Worm (Caenorhabditis elegans) whole organism, young adult: Measurements from ENCODE around the gene F25A2.1.

Experiments
- B0019.2 ChIP-seq: fragments of 200-800 bp; sonication (Bioruptor generic); conservative IDR thresholded peaks from 2 replicates; pipeline ENCODE4 v1.3.6; 2022; ENCODE audit warnings: missing genetic modification reagents, missing genetic modification characterization, missing compliant biosample characterization
- F22D6.2 ChIP-seq: sonication (generic microtip); optimal IDR thresholded peaks from 2 replicates; lab custom pipeline; 2016; ENCODE audit warnings: mild to moderate bottlenecking, missing genetic modification characterization, missing compliant biosample characterization
- F37B4.10 ChIP-seq: fragments of 200-800 bp; sonication (Bioruptor generic); IDR thresholded peaks from 2 replicates; pipeline ENCODE4 v1.3.6; 2022; ENCODE audit warnings: missing genetic modification characterization, missing compliant biosample characterization
- attf-6 ChIP-seq: fragments of 200-800 bp; sonication (Bioruptor generic); IDR thresholded peaks from 2 replicates; pipeline ENCODE4 v1.3.6; 2022; ENCODE audit warnings: missing genetic modification reagents, missing genetic modification characterization, missing compliant biosample characterization
- bed-1 ChIP-seq: fragments of 200-800 bp; sonication (Bioruptor generic); IDR thresholded peaks from 2 replicates; pipeline ENCODE4 v1.3.6; 2022; ENCODE audit warnings: missing genetic modification reagents, missing genetic modification characterization, missing compliant biosample characterization
- dpl-1 ChIP-seq: fragments of 150-350 bp; optimal IDR thresholded peaks from 2 replicates; lab custom pipeline; 2014; ENCODE audit warnings: missing biosample characterization, missing genetic modification reagents, missing genetic modification characterization
- nfya-1 ChIP-seq: sonication (generic microtip); optimal IDR thresholded peaks from 2 replicates; lab custom pipeline; 2017; ENCODE audit warnings: antibody characterized with exemption, missing compliant biosample characterization, missing genetic modification characterization, borderline replicate concordance; ENCODE audit not compliant: insufficient read depth
- nhr-80 ChIP-seq: sonication (generic microtip); optimal IDR thresholded peaks from 2 replicates; lab custom pipeline; 2016; ENCODE audit warnings: missing genetic modification characterization, missing compliant biosample characterization
- pha-4 ChIP-seq: fragments of 150-350 bp; sonication (generic microtip); optimal IDR thresholded peaks from 2 replicates; lab custom pipeline; 2014; ENCODE audit warnings: missing biosample characterization, missing genetic modification reagents, missing genetic modification characterization
- rcor-1 ChIP-seq: fragments of 200-800 bp; sonication (Bioruptor generic); IDR thresholded peaks from 2 replicates; pipeline ENCODE4 v1.3.6; 2022; ENCODE audit warnings: missing genetic modification reagents, missing genetic modification characterization, missing compliant biosample characterization
- zfh-2 ChIP-seq: fragments of 200-800 bp; sonication (Bioruptor generic); conservative IDR thresholded peaks from 2 replicates; pipeline ENCODE4 v1.3.6; 2022; ENCODE audit warnings: missing genetic modification reagents, missing genetic modification characterization, missing compliant biosample characterization
- ztf-18 ChIP-seq: sonication (generic microtip); optimal IDR thresholded peaks from 2 replicates; lab custom pipeline; 2016; ENCODE audit warnings: missing genotype, mild to moderate bottlenecking, missing genetic modification characterization, missing compliant biosample characterization

The F25A2.1 gene

ce11 chrV:1227756-1228665 lies 48.6 kb downstream of the F25A2.1 start:
- no peak for TF ChIP-seq F22D6.2 (tag; lab: Kevin White, UChicago)
- TF ChIP-seq bed-1 (GFP tag; lab: Robert Waterston, UW): no peak
- TF ChIP-seq pha-4: no peak
- no peak for TF ChIP-seq B0019.2 (GFP tag; lab: Robert Waterston, UW)
- no peak for TF ChIP-seq nfya-1
- no peak for TF ChIP-seq nhr-80 (tag; lab: Kevin White, UChicago)
- TF ChIP-seq dpl-1 (GFP tag; lab: Kevin White, UChicago): no peak

ce11 chrV:1228884-1229662 lies 49.7 kb downstream of the F25A2.1 start:
- TF ChIP-seq attf-6 (GFP tag; lab: Robert Waterston, UW) (no peak), zfh-2 (peak; percentile 57; the same call in 1 of the 2 replicates)
- TF ChIP-seq, all 124 proteins: peak for 1

- TF ChIP-seq rcor-1 (GFP tag; lab: Robert Waterston, UW) (peak; percentile 22; the same call in 1 of the 2 replicates), F37B4.10 (GFP tag; lab: Robert Waterston, UW) (no peak), ztf-18 (tag; lab: Kevin White, UChicago) (no peak)
Observed at ce11 chrV:1230540-1230939, 51.2 kb downstream of the F25A2.1 start.
